Fruit fly (Drosophila melanogaster) whole organism, embryonic: ENCODE results near the gene CG10948.

Experiments used
- Ada2b ChIP-seq: fragments of 200-800 bp; sonication (Bioruptor generic); IDR thresholded peaks from 2 replicates; pipeline ENCODE4 v1.3.6; 2022; ENCODE audit warnings: missing biosample characterization, missing genetic modification characterization
- Atf-2 ChIP-seq: fragments of 200-800 bp; sonication (Bioruptor generic); optimal IDR thresholded peaks from 2 replicates; lab custom pipeline; 2016; ENCODE audit warnings: missing biosample characterization, missing genetic modification characterization
- CG10979 ChIP-seq: fragments of 200-800 bp; sonication (Bioruptor generic); optimal IDR thresholded peaks from 2 replicates; lab custom pipeline; 2018; ENCODE audit warnings: missing biosample characterization, mild to moderate bottlenecking, missing genetic modification characterization, moderate library complexity
- CG11398 ChIP-seq: fragments of 200-800 bp; sonication (Bioruptor generic); optimal IDR thresholded peaks from 2 replicates; lab custom pipeline; 2016; ENCODE audit warnings: missing biosample characterization, missing genetic modification characterization
- CG12104 ChIP-seq: fragments of 200-800 bp; sonication (Bioruptor generic); optimal IDR thresholded peaks from 3 replicates; lab custom pipeline; 2016; ENCODE audit warnings: missing biosample characterization, missing genetic modification characterization
- CG14965 ChIP-seq: fragments of 200-800 bp; sonication (Bioruptor generic); optimal IDR thresholded peaks from 2 replicates; lab custom pipeline; 2016; ENCODE audit warnings: missing biosample characterization, missing genetic modification characterization, borderline replicate concordance
- CG15696 ChIP-seq: fragments of 200-800 bp; sonication (Bioruptor generic); optimal IDR thresholded peaks from 2 replicates; lab custom pipeline; 2019; ENCODE audit warnings: missing biosample characterization, mild to moderate bottlenecking, missing genetic modification characterization, moderate library complexity
- CG17912 ChIP-seq: fragments of 200-800 bp; sonication (Bioruptor generic); optimal IDR thresholded peaks from 2 replicates; lab custom pipeline; 2018; ENCODE audit warnings: missing biosample characterization, mild to moderate bottlenecking, missing genetic modification characterization
- CG18599 ChIP-seq: fragments of 200-800 bp; sonication (Bioruptor generic); optimal IDR thresholded peaks from 3 replicates; lab custom pipeline; 2017; ENCODE audit warnings: missing biosample characterization, missing genetic modification characterization, mild to moderate bottlenecking, moderate library complexity, missing genetic modification reagents
- CG18619 ChIP-seq: fragments of 200-800 bp; sonication (Bioruptor generic); optimal IDR thresholded peaks from 3 replicates; lab custom pipeline; 2017; ENCODE audit warnings: missing biosample characterization, mild to moderate bottlenecking, missing genetic modification characterization
- CG2129 ChIP-seq: fragments of 200-800 bp; sonication (Bioruptor generic); IDR thresholded peaks from 2 replicates; pipeline ENCODE4 v1.3.6; 2022; ENCODE audit warnings: missing biosample characterization, missing genetic modification characterization; ENCODE audit not compliant: partially characterized antibody
- CG2875 ChIP-seq: fragments of 200-800 bp; sonication (Bioruptor generic); optimal IDR thresholded peaks from 2 replicates; lab custom pipeline; 2017; ENCODE audit warnings: missing biosample characterization, mild to moderate bottlenecking, missing genetic modification characterization, missing genetic modification reagents
- CG3065 ChIP-seq: fragments of 200-800 bp; sonication (Bioruptor generic); optimal IDR thresholded peaks from 2 replicates; lab custom pipeline; 2016; ENCODE audit warnings: missing biosample characterization, missing genetic modification characterization
- CG31388 ChIP-seq: fragments of 200-800 bp; sonication (Bioruptor generic); optimal IDR thresholded peaks from 2 replicates; lab custom pipeline; 2016; ENCODE audit warnings: missing biosample characterization, missing genetic modification characterization
- CG33213 ChIP-seq: fragments of 200-800 bp; sonication (Bioruptor generic); optimal IDR thresholded peaks from 3 replicates; lab custom pipeline; 2016; ENCODE audit warnings: missing biosample characterization, missing genetic modification characterization
- CG3995 ChIP-seq: fragments of 200-800 bp; sonication (Bioruptor generic); optimal IDR thresholded peaks from 3 replicates; lab custom pipeline; 2016; ENCODE audit warnings: missing biosample characterization, missing genetic modification characterization
- CG4404 ChIP-seq: fragments of 200-800 bp; sonication (Bioruptor generic); IDR thresholded peaks from 2 replicates; pipeline ENCODE4 v1.3.6; 2022; ENCODE audit warnings: missing biosample characterization, missing genetic modification characterization
- CG4617 ChIP-seq: fragments of 200-800 bp; sonication (Bioruptor generic); optimal IDR thresholded peaks from 3 replicates; lab custom pipeline; 2016; ENCODE audit warnings: missing biosample characterization, missing genetic modification characterization, borderline replicate concordance
- CG6254 ChIP-seq: fragments of 200-800 bp; sonication (Bioruptor generic); optimal IDR thresholded peaks from 3 replicates; lab custom pipeline; 2017; ENCODE audit warnings: mild to moderate bottlenecking, missing biosample characterization, missing genetic modification reagents, missing genetic modification characterization
- CG6683 ChIP-seq: fragments of 200-800 bp; sonication (Bioruptor generic); optimal IDR thresholded peaks from 2 replicates; lab custom pipeline; 2017; ENCODE audit warnings: missing biosample characterization, mild to moderate bottlenecking, missing genetic modification characterization, missing genetic modification reagents
- CG7745 ChIP-seq: fragments of 200-800 bp; sonication (Bioruptor generic); optimal IDR thresholded peaks from 2 replicates; lab custom pipeline; 2018; ENCODE audit warnings: missing biosample characterization, mild to moderate bottlenecking, missing genetic modification characterization, moderate library complexity
- CG9437 ChIP-seq: fragments of 200-800 bp; sonication (Bioruptor generic); optimal IDR thresholded peaks from 2 replicates; lab custom pipeline; 2018; ENCODE audit warnings: missing biosample characterization, mild to moderate bottlenecking, missing genetic modification characterization
- CG9876 ChIP-seq: fragments of 200-800 bp; sonication (Bioruptor generic); optimal IDR thresholded peaks from 2 replicates; lab custom pipeline; 2016; ENCODE audit warnings: missing biosample characterization, missing genetic modification characterization
- Dbx ChIP-seq: fragments of 200-800 bp; sonication (Bioruptor generic); IDR thresholded peaks from 3 replicates; pipeline ENCODE4 v1.3.6; 2022; ENCODE audit warnings: missing biosample characterization, missing genetic modification characterization
- Dp ChIP-seq: fragments of 200-800 bp; sonication (Bioruptor generic); optimal IDR thresholded peaks from 2 replicates; lab custom pipeline; 2018; ENCODE audit warnings: missing biosample characterization, mild to moderate bottlenecking, missing genetic modification characterization, moderate library complexity
- Ets97D ChIP-seq: fragments of 200-800 bp; sonication (Bioruptor generic); optimal IDR thresholded peaks from 3 replicates; lab custom pipeline; 2016; ENCODE audit warnings: missing biosample characterization, missing genetic modification characterization
- Gsc ChIP-seq: fragments of 200-800 bp; sonication (Bioruptor generic); IDR thresholded peaks from 2 replicates; pipeline ENCODE4 v1.3.6; 2022; ENCODE audit warnings: missing biosample characterization, missing genetic modification characterization
- Hmx ChIP-seq: fragments of 200-800 bp; sonication (Bioruptor generic); optimal IDR thresholded peaks from 2 replicates; lab custom pipeline; 2016; ENCODE audit warnings: missing biosample characterization, missing genetic modification characterization
- Hr39 ChIP-seq: fragments of >200 bp; optimal IDR thresholded peaks from 2 replicates; lab custom pipeline; 2017
- Hr51 ChIP-seq, 2 experiments: fragments of 200-800 bp; sonication (Bioruptor generic); optimal IDR thresholded peaks; 2 replicates in 1 of 2; 3 replicates in 1 of 2; lab custom pipeline; 2016 to 2018; ENCODE audit warnings: missing biosample characterization in 2 of 2, missing genetic modification characterization in 2 of 2, mild to moderate bottlenecking in 1 of 2, moderate library complexity in 1 of 2
- NC2β ChIP-seq: fragments of 200-800 bp; sonication (Bioruptor generic); optimal IDR thresholded peaks from 2 replicates; lab custom pipeline; 2016; ENCODE audit warnings: missing biosample characterization, missing genetic modification characterization
- NfI ChIP-seq: fragments of 200-800 bp; sonication (Bioruptor generic); optimal IDR thresholded peaks from 3 replicates; lab custom pipeline; 2018; ENCODE audit warnings: missing biosample characterization, mild to moderate bottlenecking, missing genetic modification characterization, moderate library complexity
- Oaz ChIP-seq: fragments of 200-800 bp; sonication (Bioruptor generic); IDR thresholded peaks from 2 replicates; pipeline ENCODE4 v1.3.6; 2022; ENCODE audit warnings: missing biosample characterization, missing genetic modification characterization
- Sox100B ChIP-seq: fragments of 200-800 bp; sonication (Bioruptor generic); optimal IDR thresholded peaks from 3 replicates; lab custom pipeline; 2018; ENCODE audit warnings: missing biosample characterization, mild to moderate bottlenecking, missing genetic modification characterization
- Spps ChIP-seq: fragments of 200-800 bp; sonication (Bioruptor generic); optimal IDR thresholded peaks from 2 replicates; lab custom pipeline; 2018; ENCODE audit warnings: missing biosample characterization, mild to moderate bottlenecking, missing genetic modification characterization
- ato ChIP-seq: fragments of 200-800 bp; sonication (Bioruptor generic); IDR thresholded peaks from 2 replicates; pipeline ENCODE4 v1.3.6; 2022; ENCODE audit warnings: missing biosample characterization, missing genetic modification characterization; ENCODE audit not compliant: partially characterized antibody
- dmrt11E ChIP-seq: fragments of 200-800 bp; sonication (Bioruptor generic); optimal IDR thresholded peaks from 3 replicates; lab custom pipeline; 2018; ENCODE audit warnings: missing biosample characterization, mild to moderate bottlenecking, missing genetic modification characterization, moderate library complexity
- insv ChIP-seq, 2 experiments: fragments of 200-800 bp; sonication (Bioruptor generic); optimal IDR thresholded peaks; 3 replicates each; lab custom pipeline; 2016 to 2018; ENCODE audit warnings: missing biosample characterization in 2 of 2, missing genetic modification characterization in 2 of 2
- jigr1 ChIP-seq: fragments of 200-800 bp; sonication (Bioruptor generic); IDR thresholded peaks from 3 replicates; pipeline ENCODE4 v1.3.6; 2022; ENCODE audit warnings: missing biosample characterization, missing genetic modification characterization
- kay ChIP-seq: fragments of 200-800 bp; sonication (Bioruptor generic); optimal IDR thresholded peaks from 2 replicates; lab custom pipeline; 2016; ENCODE audit warnings: missing biosample characterization, missing genetic modification characterization
- ken ChIP-seq: fragments of 200-800 bp; sonication (Bioruptor generic); IDR thresholded peaks from 3 replicates; pipeline ENCODE4 v1.3.6; 2022; ENCODE audit warnings: missing biosample characterization, missing genetic modification characterization
- odd ChIP-seq: fragments of 200-800 bp; sonication (Bioruptor generic); optimal IDR thresholded peaks from 2 replicates; lab custom pipeline; 2017; ENCODE audit warnings: missing biosample characterization, mild to moderate bottlenecking, missing genetic modification characterization
- org-1 ChIP-seq: fragments of 200-800 bp; sonication (Bioruptor generic); optimal IDR thresholded peaks from 2 replicates; lab custom pipeline; 2017; ENCODE audit warnings: missing biosample characterization, missing genetic modification characterization
- sens-2 ChIP-seq: fragments of 200-800 bp; sonication (Bioruptor generic); IDR thresholded peaks from 2 replicates; pipeline ENCODE4 v1.3.6; 2022; ENCODE audit warnings: missing biosample characterization, missing genetic modification characterization
- toy ChIP-seq: fragments of 200-800 bp; sonication (Bioruptor generic); IDR thresholded peaks from 2 replicates; pipeline ENCODE4 v1.3.6; 2022; ENCODE audit warnings: missing biosample characterization, missing genetic modification characterization
- trh ChIP-seq: fragments of 200-800 bp; sonication (Bioruptor generic); optimal IDR thresholded peaks from 2 replicates; lab custom pipeline; 2016; ENCODE audit warnings: missing biosample characterization, missing genetic modification characterization
- tx ChIP-seq: fragments of 200-800 bp; sonication (Bioruptor generic); optimal IDR thresholded peaks from 2 replicates; lab custom pipeline; 2016; ENCODE audit warnings: missing biosample characterization, missing genetic modification characterization
- unpg ChIP-seq: fragments of 200-800 bp; sonication (Bioruptor generic); optimal IDR thresholded peaks from 3 replicates; lab custom pipeline; 2018; ENCODE audit warnings: missing biosample characterization, mild to moderate bottlenecking, missing genetic modification characterization, moderate library complexity
- vfl ChIP-seq: fragments of 200-800 bp; sonication (Bioruptor generic); optimal IDR thresholded peaks from 2 replicates; lab custom pipeline; 2016; ENCODE audit warnings: missing biosample characterization, missing genetic modification characterization
- wor ChIP-seq: fragments of 200-800 bp; sonication (Bioruptor generic); IDR thresholded peaks from 2 replicates; pipeline ENCODE4 v1.3.6; 2022; ENCODE audit warnings: missing biosample characterization, missing genetic modification characterization

CG10948 gene

DNA sequence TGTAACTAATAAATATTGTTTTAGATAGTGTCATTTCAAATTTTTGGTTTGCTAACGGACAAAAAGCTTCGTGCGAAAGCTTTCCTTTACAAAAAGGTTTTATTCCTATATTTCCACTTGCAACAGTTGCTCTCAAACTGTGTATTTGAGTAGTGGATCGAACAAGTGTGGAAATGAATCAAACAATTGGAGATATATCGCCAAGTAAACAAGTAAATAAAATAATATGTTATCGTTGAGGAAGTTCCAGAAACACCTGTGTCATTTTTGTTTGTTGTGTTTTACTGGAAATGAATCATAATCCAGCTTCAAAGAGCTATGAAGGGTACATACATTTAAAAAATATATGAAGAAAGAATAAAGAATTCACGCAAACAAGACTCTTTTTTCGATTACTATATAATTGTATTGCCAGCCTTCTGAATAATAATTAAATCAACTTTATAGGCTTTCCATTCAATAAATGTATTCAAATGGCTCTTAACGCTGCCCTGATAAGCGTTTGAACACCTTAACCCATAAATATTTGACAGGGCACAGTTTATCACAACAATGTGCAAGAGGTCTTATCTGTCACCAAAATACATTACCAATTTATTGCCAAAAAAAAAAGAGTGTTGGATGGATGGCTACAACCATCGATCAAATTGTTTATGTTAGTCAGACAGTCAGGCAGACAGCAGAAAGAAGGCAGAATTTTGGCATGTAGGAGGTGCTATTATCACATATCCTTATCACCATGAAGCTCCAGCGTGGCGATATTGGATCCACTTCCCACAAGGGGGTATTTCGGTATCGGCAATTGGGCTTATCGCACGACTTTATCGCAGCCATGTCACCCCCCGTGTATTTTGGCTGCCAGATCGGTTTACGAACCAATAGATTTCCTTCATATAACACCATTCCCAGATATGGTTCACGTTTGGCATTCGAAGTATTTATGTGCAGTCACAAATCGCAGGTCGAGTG, 14.1 kb downstream of the CG10948 start (continued):
- TF ChIP-seq ken (GFP tag; lab: Robert Waterston, UW) = no peak
- TF ChIP-seq CG17912 (GFP tag; lab: Kevin White, UChicago) = no peak
- TF ChIP-seq kay (GFP tag; lab: Kevin White, UChicago) = no peak
- TF ChIP-seq CG11398 (GFP tag; lab: Kevin White, UChicago) = no peak
- no peak for TF ChIP-seq tx (GFP tag; lab: Kevin White, UChicago)
- TF ChIP-seq Gsc (GFP tag; lab: Robert Waterston, UW) = no peak
- no peak for TF ChIP-seq CG6683
- no peak for TF ChIP-seq wor (GFP tag; lab: Robert Waterston, UW)
- TF ChIP-seq NC2β (GFP tag; lab: Kevin White, UChicago) = no peak
- no peak for TF ChIP-seq CG2129 (GFP tag; lab: Robert Waterston, UW)
- no peak for TF ChIP-seq insv (GFP tag; optimal IDR thresholded peaks at IDR 0.05; lab: Kevin White, UChicago)
- no peak for TF ChIP-seq CG12104
- TF ChIP-seq CG9876 (GFP tag; lab: Kevin White, UChicago) = no peak
- TF ChIP-seq CG3065 (GFP tag; lab: Kevin White, UChicago) = no peak
- TF ChIP-seq CG9437 (GFP tag; lab: Kevin White, UChicago) = no peak
- TF ChIP-seq Spps (tag; lab: Kevin White, UChicago) = peak; percentile 12
- TF ChIP-seq Dp = no peak
- TF ChIP-seq CG2875 (GFP tag; lab: Kevin White, UChicago) = no peak
- TF ChIP-seq trh (GFP tag; lab: Kevin White, UChicago) = no peak
- no peak for TF ChIP-seq toy (GFP tag; lab: Robert Waterston, UW)
- TF ChIP-seq CG7745 = no peak
- TF ChIP-seq ato = no peak
- no peak for TF ChIP-seq Atf-2 (GFP tag; lab: Kevin White, UChicago)
- no peak for TF ChIP-seq Hr39
- TF ChIP-seq Hmx (GFP tag; lab: Kevin White, UChicago) = no peak
- TF ChIP-seq sens-2 = no peak
- no peak for TF ChIP-seq CG15696 (tag; lab: Kevin White, UChicago)
- no peak for TF ChIP-seq CG4617 (GFP tag; lab: Kevin White, UChicago)
- TF ChIP-seq unpg (GFP tag; lab: Kevin White, UChicago) = no peak
- TF ChIP-seq CG31388 (GFP tag; lab: Kevin White, UChicago) = no peak
- no peak for TF ChIP-seq CG3995 (GFP tag; lab: Kevin White, UChicago)
- no peak for TF ChIP-seq Oaz (GFP tag; lab: Robert Waterston, UW)
- TF ChIP-seq CG6254 (GFP tag; lab: Kevin White, UChicago) = peak; percentile 22
- TF ChIP-seq Ets97D (GFP tag; lab: Kevin White, UChicago) = no peak
- no peak for TF ChIP-seq CG14965 (GFP tag; lab: Kevin White, UChicago)
- TF ChIP-seq CG18599 (GFP tag; lab: Kevin White, UChicago) = no peak
- no peak for TF ChIP-seq jigr1
- TF ChIP-seq org-1 (GFP tag; lab: Kevin White, UChicago) = no peak
- no peak for TF ChIP-seq Hr51 (GFP tag; optimal IDR thresholded peaks at IDR 0.05; lab: Kevin White, UChicago)
- no peak for TF ChIP-seq NfI (GFP tag; lab: Kevin White, UChicago)
- no peak for TF ChIP-seq CG4404
- no peak for TF ChIP-seq Ada2b (GFP tag; lab: Robert Waterston, UW)
- no peak for TF ChIP-seq Dbx (GFP tag; lab: Robert Waterston, UW)
- TF ChIP-seq CG18619 (GFP tag; lab: Kevin White, UChicago) = no peak
- TF ChIP-seq CG33213 (GFP tag; lab: Kevin White, UChicago) = no peak
- no peak for TF ChIP-seq CG10979
- no peak for TF ChIP-seq Sox100B (GFP tag; lab: Kevin White, UChicago)
- TF ChIP-seq vfl (GFP tag; lab: Kevin White, UChicago) = no peak
- TF ChIP-seq dmrt11E = no peak
- TF ChIP-seq odd (GFP tag; lab: Kevin White, UChicago) = no peak
